Worm (Caenorhabditis elegans) whole organism, L1 larva: ENCODE measurements around the gene lelo-1.

Experiments used
- C04F5.9 ChIP-seq: sonication (generic microtip); optimal IDR thresholded peaks from 2 replicates; lab custom pipeline; 2016; ENCODE audit warnings: missing genetic modification characterization, missing compliant biosample characterization
- C34B4.2 ChIP-seq: sonication (generic microtip); optimal IDR thresholded peaks from 2 replicates; lab custom pipeline; 2017; ENCODE audit warnings: mild to moderate bottlenecking, missing genetic modification characterization, missing compliant biosample characterization
- F16B12.6 ChIP-seq: fragments of 150-350 bp; optimal IDR thresholded peaks from 2 replicates; lab custom pipeline; 2014; ENCODE audit warnings: missing biosample characterization, missing genetic modification characterization
- alr-1 ChIP-seq: fragments of 200-800 bp; sonication (Bioruptor generic); optimal IDR thresholded peaks from 2 replicates; lab custom pipeline; 2018; ENCODE audit warnings: borderline replicate concordance, mild to moderate bottlenecking, missing genetic modification characterization, missing compliant biosample characterization
- aly-2 ChIP-seq: fragments of 150-350 bp; optimal IDR thresholded peaks from 2 replicates; lab custom pipeline; 2014; ENCODE audit warnings: missing biosample characterization, missing genetic modification characterization
- blmp-1 ChIP-seq: fragments of 150-350 bp; optimal IDR thresholded peaks from 2 replicates; lab custom pipeline; 2014; ENCODE audit warnings: missing biosample characterization, missing genetic modification characterization
- ceh-82 ChIP-seq, 3 experiments: fragments of 150-350 bp in 1 of 3; sonication (generic microtip) in 2 of 3; optimal IDR thresholded peaks; 2 replicates each; lab custom pipeline; 2014 to 2017; ENCODE audit warnings: missing biosample characterization in 3 of 3, missing genetic modification characterization in 3 of 3
- ces-1 ChIP-seq: fragments of 150-350 bp; optimal IDR thresholded peaks from 2 replicates; lab custom pipeline; 2014; ENCODE audit warnings: missing biosample characterization, missing genetic modification reagents, missing genetic modification characterization
- dpl-1 ChIP-seq, 3 experiments: fragments of 150-350 bp in 2 of 3; sonication (generic microtip) in 1 of 3; optimal IDR thresholded peaks; 2 replicates each; lab custom pipeline; 2014 to 2017; ENCODE audit warnings: missing biosample characterization in 3 of 3, missing genetic modification characterization in 3 of 3, missing genetic modification reagents in 3 of 3
- dsc-1 ChIP-seq: sonication (generic microtip); optimal IDR thresholded peaks from 2 replicates; lab custom pipeline; 2016; ENCODE audit warnings: mild to moderate bottlenecking, missing genetic modification characterization, missing compliant biosample characterization
- egl-13 ChIP-seq: sonication (generic microtip); optimal IDR thresholded peaks from 2 replicates; lab custom pipeline; 2016; ENCODE audit warnings: missing genotype, missing genetic modification reagents, missing genetic modification characterization, missing compliant biosample characterization
- egl-27 ChIP-seq, 2 experiments: fragments of 150-350 bp in 1 of 2; sonication (generic microtip); optimal IDR thresholded peaks; 3 replicates each; lab custom pipeline; 2017 to 2018; ENCODE audit warnings: missing biosample characterization in 2 of 2, missing genetic modification characterization in 2 of 2, missing genetic modification reagents in 2 of 2
- ets-5 ChIP-seq: fragments of 200-800 bp; sonication (Bioruptor generic); IDR thresholded peaks from 2 replicates; pipeline ENCODE4 v1.3.6; 2022; ENCODE audit warnings: missing genetic modification characterization, missing compliant biosample characterization
- fkh-8 ChIP-seq: sonication (generic microtip); optimal IDR thresholded peaks from 2 replicates; lab custom pipeline; 2016; ENCODE audit warnings: mild to moderate bottlenecking, missing genetic modification characterization, missing compliant biosample characterization
- fos-1 ChIP-seq: fragments of 150-350 bp; optimal IDR thresholded peaks from 2 replicates; lab custom pipeline; 2014; ENCODE audit warnings: missing biosample characterization, missing genetic modification characterization
- grh-1 ChIP-seq: fragments of 200-800 bp; sonication (Bioruptor generic); IDR thresholded peaks from 2 replicates; pipeline ENCODE4 v1.3.6; 2022; ENCODE audit warnings: missing genetic modification reagents, missing genetic modification characterization, missing compliant biosample characterization
- hlh-17 ChIP-seq: fragments of 200-800 bp; sonication (Bioruptor generic); optimal IDR thresholded peaks from 2 replicates; lab custom pipeline; 2018; ENCODE audit warnings: missing genetic modification characterization, mild to moderate bottlenecking, missing compliant biosample characterization, moderate library complexity, borderline replicate concordance
- hlh-4 ChIP-seq: sonication (generic microtip); optimal IDR thresholded peaks from 2 replicates; lab custom pipeline; 2016; ENCODE audit warnings: mild to moderate bottlenecking, missing genetic modification characterization, missing compliant biosample characterization
- hpl-2 ChIP-seq: fragments of 150-350 bp; optimal IDR thresholded peaks from 2 replicates; lab custom pipeline; 2014; ENCODE audit warnings: missing biosample characterization, missing genetic modification reagents, missing genetic modification characterization
- irx-1 ChIP-seq: sonication (generic microtip); optimal IDR thresholded peaks from 2 replicates; lab custom pipeline; 2016; ENCODE audit warnings: missing genetic modification characterization, missing compliant biosample characterization
- lin-13 ChIP-seq: fragments of 150-350 bp; optimal IDR thresholded peaks from 2 replicates; lab custom pipeline; 2014; ENCODE audit warnings: missing biosample characterization, missing genetic modification reagents, missing genetic modification characterization
- lin-15B ChIP-seq: fragments of 150-350 bp; sonication (generic microtip); optimal IDR thresholded peaks from 3 replicates; lab custom pipeline; 2014; ENCODE audit warnings: missing biosample characterization, missing genetic modification characterization
- lin-35 ChIP-seq, 2 experiments: fragments of 150-350 bp; optimal IDR thresholded peaks; 2 replicates each; lab custom pipeline; 2014; ENCODE audit warnings: missing biosample characterization in 2 of 2, missing genetic modification characterization in 2 of 2, missing genetic modification reagents in 2 of 2
- lin-39 ChIP-seq: fragments of 150-350 bp; optimal IDR thresholded peaks from 2 replicates; lab custom pipeline; 2014; ENCODE audit warnings: missing biosample characterization, missing genetic modification reagents, missing genetic modification characterization
- lir-3 ChIP-seq: sonication (generic microtip); optimal IDR thresholded peaks from 2 replicates; lab custom pipeline; 2016; ENCODE audit warnings: mild to moderate bottlenecking, missing genetic modification characterization, moderate library complexity, missing compliant biosample characterization; ENCODE audit not compliant: poor library complexity
- mab-9 ChIP-seq: fragments of 200-800 bp; sonication (Bioruptor generic); IDR thresholded peaks from 2 replicates; pipeline ENCODE4 v1.3.6; 2022; ENCODE audit warnings: missing genetic modification reagents, missing genetic modification characterization, missing compliant biosample characterization
- mdl-1 ChIP-seq, 2 experiments: fragments of 150-350 bp; optimal IDR thresholded peaks; 2 replicates each; lab custom pipeline; 2014 to 2017; ENCODE audit warnings: missing biosample characterization in 2 of 2, missing genetic modification characterization in 2 of 2, inconsistent platforms in 1 of 2
- mef-2 ChIP-seq: fragments of 150-350 bp; optimal IDR thresholded peaks from 2 replicates; lab custom pipeline; 2014; ENCODE audit warnings: missing biosample characterization, missing genetic modification characterization
- nhr-19 ChIP-seq: fragments of 200-800 bp; sonication (Bioruptor generic); conservative IDR thresholded peaks from 2 replicates; pipeline ENCODE4 v1.3.6; 2022; ENCODE audit warnings: missing genetic modification characterization, missing compliant biosample characterization
- nhr-20 ChIP-seq: sonication (generic microtip); optimal IDR thresholded peaks from 2 replicates; lab custom pipeline; 2016; ENCODE audit warnings: mild to moderate bottlenecking, missing genetic modification characterization, missing compliant biosample characterization
- nhr-237 ChIP-seq: fragments of 150-350 bp; optimal IDR thresholded peaks from 2 replicates; lab custom pipeline; 2014; ENCODE audit warnings: missing biosample characterization, missing genetic modification characterization
- nhr-47 ChIP-seq: sonication (generic microtip); optimal IDR thresholded peaks from 2 replicates; lab custom pipeline; 2016; ENCODE audit warnings: mild to moderate bottlenecking, missing genetic modification characterization, moderate library complexity, missing compliant biosample characterization
- nhr-71 ChIP-seq: sonication (generic microtip); optimal IDR thresholded peaks from 2 replicates; lab custom pipeline; 2016; ENCODE audit warnings: mild to moderate bottlenecking, missing genetic modification characterization, moderate library complexity, missing compliant biosample characterization
- nhr-76 ChIP-seq: sonication (generic microtip); optimal IDR thresholded peaks from 2 replicates; lab custom pipeline; 2017; ENCODE audit warnings: missing biosample characterization, missing genetic modification characterization
- nhr-85 ChIP-seq: sonication (generic microtip); peaks from one replicate; lab custom pipeline; 2016; ENCODE audit warnings: missing genetic modification characterization, inconsistent platforms, missing compliant biosample characterization
- nhr-90 ChIP-seq: sonication (generic microtip); optimal IDR thresholded peaks from 2 replicates; lab custom pipeline; 2016; ENCODE audit warnings: mild to moderate bottlenecking, missing genetic modification characterization, missing compliant biosample characterization; ENCODE audit not compliant: poor library complexity
- pag-3 ChIP-seq: sonication (generic microtip); optimal IDR thresholded peaks from 2 replicates; lab custom pipeline; 2017; ENCODE audit warnings: missing genetic modification characterization, mild to moderate bottlenecking, missing compliant biosample characterization, antibody characterized with exemption, borderline replicate concordance; ENCODE audit not compliant: insufficient read depth
- pqm-1 ChIP-seq: sonication (generic microtip); optimal IDR thresholded peaks from 3 replicates; lab custom pipeline; 2017; ENCODE audit warnings: missing biosample characterization, missing genetic modification characterization
- rnt-1 ChIP-seq: sonication (generic microtip); optimal IDR thresholded peaks from 2 replicates; lab custom pipeline; 2016; ENCODE audit warnings: mild to moderate bottlenecking, missing genetic modification characterization, moderate library complexity, missing compliant biosample characterization
- skn-1 ChIP-seq: fragments of 150-350 bp; optimal IDR thresholded peaks from 2 replicates; lab custom pipeline; 2014; ENCODE audit warnings: missing biosample characterization, missing genetic modification characterization
- snu-23 ChIP-seq: sonication (generic microtip); optimal IDR thresholded peaks from 2 replicates; lab custom pipeline; 2016; ENCODE audit warnings: missing genetic modification characterization, missing compliant biosample characterization
- sox-4 ChIP-seq: sonication (generic microtip); optimal IDR thresholded peaks from 2 replicates; lab custom pipeline; 2016; ENCODE audit warnings: missing genetic modification characterization, missing compliant biosample characterization
- sptf-1 ChIP-seq: fragments of 150-350 bp; optimal IDR thresholded peaks from 2 replicates; lab custom pipeline; 2014; ENCODE audit warnings: missing biosample characterization, missing genetic modification characterization
- tbx-2 ChIP-seq: sonication (generic microtip); optimal IDR thresholded peaks from 2 replicates; lab custom pipeline; 2016; ENCODE audit warnings: missing genetic modification characterization, missing compliant biosample characterization
- unc-30 ChIP-seq: sonication (generic microtip); optimal IDR thresholded peaks from 2 replicates; lab custom pipeline; 2017; ENCODE audit warnings: missing biosample characterization, missing genetic modification characterization
- unc-62 ChIP-seq: fragments of 150-350 bp; optimal IDR thresholded peaks from 2 replicates; lab custom pipeline; 2014; ENCODE audit warnings: missing biosample characterization, missing genetic modification reagents, missing genetic modification characterization
- unc-98 ChIP-seq: fragments of 200-800 bp; sonication (Bioruptor generic); IDR thresholded peaks from 2 replicates; pipeline ENCODE4 v1.3.6; 2022; ENCODE audit warnings: missing genetic modification characterization, missing compliant biosample characterization
- vab-15 ChIP-seq: sonication (generic microtip); optimal IDR thresholded peaks from 2 replicates; lab custom pipeline; 2017; ENCODE audit warnings: missing genotype, mild to moderate bottlenecking, missing genetic modification characterization, missing compliant biosample characterization
- xbp-1 ChIP-seq: sonication (generic microtip); optimal IDR thresholded peaks from 2 replicates; lab custom pipeline; 2016; ENCODE audit warnings: missing genetic modification characterization, missing compliant biosample characterization
- zag-1 ChIP-seq: fragments of 150-350 bp; optimal IDR thresholded peaks from 2 replicates; lab custom pipeline; 2014; ENCODE audit warnings: missing biosample characterization, missing genetic modification characterization
- ztf-4 ChIP-seq: fragments of 150-350 bp; optimal IDR thresholded peaks from 2 replicates; lab custom pipeline; 2014; ENCODE audit warnings: missing biosample characterization, missing genetic modification characterization

Gene lelo-1

ce11 chrII:6250782-6251461 lies 4.8 kb downstream of the lelo-1 start, which contains the start of gene phb-2 (continued):
- no peak for TF ChIP-seq sptf-1 (tag; lab: Kevin White, UChicago)
- TF ChIP-seq mdl-1 (tag; optimal IDR thresholded peaks at IDR 0.05; lab: Kevin White, UChicago), result peak in 1 of 2 experiments; percentile 78
- no peak for TF ChIP-seq pqm-1 (tag; lab: Kevin White, UChicago)
- TF ChIP-seq nhr-76 (tag; lab: Kevin White, UChicago), result no peak
- no peak for TF ChIP-seq alr-1 (tag; lab: Kevin White, UChicago)
- peak; percentile 44 for TF ChIP-seq ztf-4 (tag; lab: Kevin White, UChicago)
- TF ChIP-seq mef-2 (tag; lab: Kevin White, UChicago), result no peak
- peak; percentile 79 for TF ChIP-seq nhr-20 (tag; lab: Kevin White, UChicago)
- no peak for TF ChIP-seq lin-39
- peak; percentile 72 for TF ChIP-seq lin-15B (tag; lab: Kevin White, UChicago)
- peak; percentile 87 for TF ChIP-seq skn-1 (tag; lab: Kevin White, UChicago)
- peak; percentile 57 to 85 (median 82) for TF ChIP-seq ceh-82 (tag; optimal IDR thresholded peaks at IDR 0.05; lab: Kevin White, UChicago)
- TF ChIP-seq nhr-19 (GFP tag; lab: Robert Waterston, UW), result peak; percentile 79
- peak; percentile 84 for TF ChIP-seq rnt-1 (tag; lab: Kevin White, UChicago)
- peak; percentile 64 for TF ChIP-seq fkh-8 (tag; lab: Kevin White, UChicago)
- no peak for TF ChIP-seq ets-5 (GFP tag; lab: Robert Waterston, UW)
- TF ChIP-seq ces-1 (GFP tag; lab: Kevin White, UChicago), result no peak
- peak; percentile 7 for TF ChIP-seq hpl-2 (GFP tag; lab: Kevin White, UChicago)
- peak; percentile 3 for TF ChIP-seq sox-4
- TF ChIP-seq fos-1 (tag; lab: Kevin White, UChicago), result peak; percentile 63
- TF ChIP-seq lin-13, result peak; percentile 70
- TF ChIP-seq nhr-237 (tag; lab: Kevin White, UChicago), result no peak
- TF ChIP-seq nhr-71 (tag; lab: Kevin White, UChicago), result peak; percentile 88
- TF ChIP-seq nhr-47 (tag; lab: Kevin White, UChicago), result peak; percentile 82
- TF ChIP-seq dpl-1 (GFP tag; optimal IDR thresholded peaks at IDR 0.05; lab: Kevin White, UChicago), result peak; percentile 97 to 98 (median 97)
- TF ChIP-seq C04F5.9 (tag; lab: Kevin White, UChicago), result peak; percentile 17
- TF ChIP-seq unc-62 (GFP tag; lab: Kevin White, UChicago), result no peak
- peak; percentile 59 for TF ChIP-seq grh-1 (GFP tag; lab: Robert Waterston, UW)
- no peak for TF ChIP-seq hlh-4
- no peak for TF ChIP-seq egl-27 (tag; optimal IDR thresholded peaks at IDR 0.05; lab: Kevin White, UChicago)
- peak; percentile 49 for TF ChIP-seq irx-1 (tag; lab: Kevin White, UChicago)
- peak; percentile 80 for TF ChIP-seq tbx-2
- TF ChIP-seq mab-9 (GFP tag; lab: Robert Waterston, UW), result peak; percentile 11; the same call in 1 of the 2 replicates
- peak; percentile 60 for TF ChIP-seq F16B12.6 (tag; lab: Kevin White, UChicago)
- peak; percentile 67 for TF ChIP-seq lir-3
- TF ChIP-seq aly-2 (tag; lab: Kevin White, UChicago), result peak; percentile 46
- TF ChIP-seq unc-98, result no peak
- TF ChIP-seq blmp-1 (tag; lab: Kevin White, UChicago), result peak; percentile 73
- peak; percentile 98 to 100 for TF ChIP-seq lin-35 (GFP tag; optimal IDR thresholded peaks at IDR 0.05; lab: Kevin White, UChicago)
- peak; percentile 16 for TF ChIP-seq vab-15 (tag; lab: Kevin White, UChicago)
- peak; percentile 74 for TF ChIP-seq xbp-1 (tag; lab: Kevin White, UChicago)
- no peak for TF ChIP-seq hlh-17 (GFP tag; lab: Kevin White, UChicago)
- TF ChIP-seq pag-3, result no peak
- TF ChIP-seq C34B4.2 (tag; lab: Kevin White, UChicago), result no peak
- TF ChIP-seq unc-30 (tag; lab: Kevin White, UChicago), result no peak
- peak; percentile 73 for TF ChIP-seq nhr-90
- TF ChIP-seq zag-1 (tag; lab: Kevin White, UChicago), result no peak
- peak; percentile 87 for TF ChIP-seq snu-23 (GFP tag; lab: Kevin White, UChicago)
- peak; percentile 44 for TF ChIP-seq dsc-1 (tag; lab: Kevin White, UChicago)
- TF ChIP-seq egl-13 (tag; lab: Kevin White, UChicago), result no peak
- peak; percentile 91 for TF ChIP-seq nhr-85 (tag; lab: Kevin White, UChicago)
